Fruit fly (Drosophila melanogaster) whole organism, pupa: Measurements from ENCODE around the gene NPFR.

Experiments used
- CG10348 ChIP-seq: fragments of 200-800 bp; sonication (Bioruptor generic); IDR thresholded peaks from 2 replicates; pipeline ENCODE4 v1.3.6; 2022; ENCODE audit warnings: missing biosample characterization, missing genetic modification characterization
- CG12605 ChIP-seq: fragments of 200-800 bp; sonication (Bioruptor generic); IDR thresholded peaks from 2 replicates; pipeline ENCODE4 v1.3.6; 2022; ENCODE audit warnings: missing biosample characterization, missing genetic modification characterization
- CG13204 ChIP-seq: fragments of 200-800 bp; sonication (Bioruptor generic); optimal IDR thresholded peaks from 2 replicates; lab custom pipeline; 2018; ENCODE audit warnings: missing biosample characterization, mild to moderate bottlenecking, missing genetic modification characterization, moderate library complexity
- CG14655 ChIP-seq: fragments of 200-800 bp; sonication (Bioruptor generic); optimal IDR thresholded peaks from 3 replicates; lab custom pipeline; 2017; ENCODE audit warnings: mild to moderate bottlenecking, missing biosample characterization, missing genetic modification reagents, missing genetic modification characterization
- CG15710 ChIP-seq: fragments of 200-800 bp; sonication (Bioruptor generic); optimal IDR thresholded peaks from 2 replicates; lab custom pipeline; 2018; ENCODE audit warnings: missing biosample characterization, mild to moderate bottlenecking, missing genetic modification characterization, moderate library complexity
- CG17806 ChIP-seq: fragments of 200-800 bp; sonication (Bioruptor generic); optimal IDR thresholded peaks from 2 replicates; lab custom pipeline; 2018; ENCODE audit warnings: missing biosample characterization, mild to moderate bottlenecking, missing genetic modification characterization, moderate library complexity
- CG32121 ChIP-seq: fragments of 200-800 bp; sonication (Bioruptor generic); IDR thresholded peaks from 2 replicates; pipeline ENCODE4 v1.3.6; 2022; ENCODE audit warnings: missing biosample characterization, missing genetic modification characterization
- CG34367 ChIP-seq: fragments of 200-800 bp; sonication (Bioruptor generic); optimal IDR thresholded peaks from 2 replicates; lab custom pipeline; 2018; ENCODE audit warnings: missing biosample characterization, mild to moderate bottlenecking, missing genetic modification characterization
- CG4496 ChIP-seq: fragments of 200-800 bp; sonication (Bioruptor generic); IDR thresholded peaks from 3 replicates; pipeline ENCODE4 v1.3.6; 2022; ENCODE audit warnings: missing biosample characterization, missing genetic modification characterization
- CG8159 ChIP-seq: fragments of 200-800 bp; sonication (Bioruptor generic); optimal IDR thresholded peaks from 3 replicates; lab custom pipeline; 2018; ENCODE audit warnings: missing biosample characterization, mild to moderate bottlenecking, missing genetic modification characterization, moderate library complexity
- CG8301 ChIP-seq: fragments of 200-800 bp; sonication (Bioruptor generic); optimal IDR thresholded peaks from 2 replicates; lab custom pipeline; 2018; ENCODE audit warnings: missing biosample characterization, mild to moderate bottlenecking, missing genetic modification characterization
- CG9948 ChIP-seq: fragments of 200-800 bp; sonication (Bioruptor generic); optimal IDR thresholded peaks from 2 replicates; lab custom pipeline; 2018; ENCODE audit warnings: missing biosample characterization, mild to moderate bottlenecking, missing genetic modification characterization, moderate library complexity
- D1 ChIP-seq: fragments of 200-800 bp; sonication (Bioruptor generic); optimal IDR thresholded peaks from 2 replicates; lab custom pipeline; 2018; ENCODE audit warnings: missing biosample characterization, mild to moderate bottlenecking, missing genetic modification characterization, moderate library complexity
- EcR ChIP-seq: fragments of 200-800 bp; sonication (Bioruptor generic); optimal IDR thresholded peaks from 3 replicates; lab custom pipeline; 2019; ENCODE audit warnings: missing biosample characterization, missing genetic modification characterization, mild to moderate bottlenecking, moderate library complexity, missing genetic modification reagents
- Ets98B ChIP-seq: fragments of 200-800 bp; sonication (Bioruptor generic); IDR thresholded peaks from 2 replicates; pipeline ENCODE4 v1.3.6; 2022; ENCODE audit warnings: missing biosample characterization, missing genetic modification characterization
- Pif1A ChIP-seq: fragments of 200-800 bp; sonication (Bioruptor generic); optimal IDR thresholded peaks from 3 replicates; lab custom pipeline; 2016; ENCODE audit warnings: missing biosample characterization, missing genetic modification characterization
- Pif1B ChIP-seq: fragments of 200-800 bp; sonication (Bioruptor generic); optimal IDR thresholded peaks from 3 replicates; lab custom pipeline; 2016; ENCODE audit warnings: missing biosample characterization, missing genetic modification characterization
- Snoo ChIP-seq: fragments of 200-800 bp; sonication (Bioruptor generic); optimal IDR thresholded peaks from 3 replicates; lab custom pipeline; 2017; ENCODE audit warnings: missing biosample characterization, mild to moderate bottlenecking, missing genetic modification characterization, inconsistent platforms
- fd96Ca ChIP-seq: fragments of 200-800 bp; sonication (Bioruptor generic); IDR thresholded peaks from 3 replicates; pipeline ENCODE4 v1.3.6; 2022; ENCODE audit warnings: missing biosample characterization, missing genetic modification characterization
- gl ChIP-seq: fragments of 200-800 bp; sonication (Bioruptor generic); optimal IDR thresholded peaks from 2 replicates; lab custom pipeline; 2018; ENCODE audit warnings: missing biosample characterization, mild to moderate bottlenecking, missing genetic modification characterization
- rn ChIP-seq: fragments of 200-800 bp; sonication (Bioruptor generic); IDR thresholded peaks from 2 replicates; pipeline ENCODE4 v1.3.6; 2022; ENCODE audit warnings: missing biosample characterization, missing genetic modification characterization

The NPFR gene

DNA sequence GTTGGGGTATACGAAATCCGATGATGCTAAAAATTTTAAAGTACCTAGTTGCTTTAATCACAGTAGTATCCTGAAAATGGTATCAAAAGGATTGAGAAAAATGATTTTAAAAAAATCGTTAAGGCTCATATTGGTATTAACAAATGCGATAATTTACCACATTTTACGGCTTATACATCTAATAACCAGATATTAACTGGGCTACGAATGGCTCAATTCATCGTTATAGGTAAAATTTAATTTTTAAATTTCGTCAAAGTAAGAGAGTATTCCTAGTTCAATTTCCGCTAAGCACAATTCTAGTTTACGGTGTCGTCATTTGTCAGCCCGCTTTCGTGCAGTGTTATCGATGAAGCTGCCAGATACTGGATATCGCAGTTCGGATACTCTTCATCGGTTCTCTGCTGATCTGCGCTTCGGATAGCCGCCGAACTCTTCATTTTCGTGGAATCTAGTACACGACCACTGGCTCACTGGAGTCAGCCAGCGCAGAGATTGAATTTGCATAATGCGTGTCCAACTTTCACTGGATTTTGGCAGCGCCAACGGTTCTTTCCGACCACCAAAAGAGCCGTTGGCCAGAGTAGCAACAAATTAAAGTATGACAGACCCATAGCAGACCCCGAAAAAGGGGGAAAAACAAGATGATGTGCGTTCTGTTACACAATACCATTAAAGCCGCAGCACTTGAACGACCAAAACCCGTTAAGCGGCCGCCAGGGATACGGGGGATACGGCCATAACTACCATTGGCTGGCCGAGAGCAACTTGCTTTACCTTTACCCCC lies 42.1 kb downstream of the NPFR start:
- no peak for TF ChIP-seq Snoo (tag; lab: Kevin White, UChicago)
- peak; percentile 38 for TF ChIP-seq CG8301
- no peak for TF ChIP-seq CG10348 (GFP tag; lab: Robert Waterston, UW)
- TF ChIP-seq CG12605 (GFP tag; lab: Robert Waterston, UW): no peak
- TF ChIP-seq rn (GFP tag; lab: Robert Waterston, UW): no peak
- TF ChIP-seq CG34367 (tag; lab: Kevin White, UChicago): no peak
- no peak for TF ChIP-seq CG8159 (tag; lab: Kevin White, UChicago)
- TF ChIP-seq Pif1A: no peak
- TF ChIP-seq CG14655 (GFP tag; lab: Kevin White, UChicago): peak; percentile 31
- TF ChIP-seq CG17806 (tag; lab: Kevin White, UChicago): no peak
- no peak for TF ChIP-seq CG4496
- TF ChIP-seq CG32121: no peak
- no peak for TF ChIP-seq fd96Ca
- no peak for TF ChIP-seq gl (tag; lab: Kevin White, UChicago)
- TF ChIP-seq CG15710 (tag; lab: Kevin White, UChicago): no peak
- TF ChIP-seq Ets98B (GFP tag; lab: Robert Waterston, UW): no peak
- TF ChIP-seq CG9948 (tag; lab: Kevin White, UChicago): no peak
- TF ChIP-seq D1: no peak
- TF ChIP-seq Pif1B (GFP tag; lab: Kevin White, UChicago): no peak
- peak; percentile 46 for TF ChIP-seq CG13204
- TF ChIP-seq EcR (GFP tag; lab: Kevin White, UChicago): no peak

DNA sequence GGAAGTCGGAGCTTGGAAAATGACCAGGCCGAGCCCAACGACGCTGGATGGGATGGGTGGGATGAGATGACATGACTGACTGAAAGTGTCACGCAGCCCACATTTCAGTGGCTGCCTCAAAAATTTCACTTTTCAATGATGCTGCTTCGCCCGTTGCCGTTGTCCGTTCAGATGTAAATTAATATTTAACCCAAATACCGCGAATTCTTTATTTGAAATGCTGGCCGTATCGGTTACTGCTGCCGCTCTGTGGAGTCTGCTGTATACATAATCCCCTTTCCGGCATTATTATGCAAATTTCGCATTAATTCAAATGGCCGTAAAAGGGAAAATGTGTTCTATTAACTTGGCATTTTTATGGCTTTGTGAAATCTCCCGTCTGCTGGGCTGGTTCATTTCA lies 43.2 kb downstream of the NPFR start:
- no peak for TF ChIP-seq Pif1B (GFP tag; lab: Kevin White, UChicago)
- no peak for TF ChIP-seq CG17806 (tag; lab: Kevin White, UChicago)
- no peak for TF ChIP-seq gl (tag; lab: Kevin White, UChicago)

DNA sequence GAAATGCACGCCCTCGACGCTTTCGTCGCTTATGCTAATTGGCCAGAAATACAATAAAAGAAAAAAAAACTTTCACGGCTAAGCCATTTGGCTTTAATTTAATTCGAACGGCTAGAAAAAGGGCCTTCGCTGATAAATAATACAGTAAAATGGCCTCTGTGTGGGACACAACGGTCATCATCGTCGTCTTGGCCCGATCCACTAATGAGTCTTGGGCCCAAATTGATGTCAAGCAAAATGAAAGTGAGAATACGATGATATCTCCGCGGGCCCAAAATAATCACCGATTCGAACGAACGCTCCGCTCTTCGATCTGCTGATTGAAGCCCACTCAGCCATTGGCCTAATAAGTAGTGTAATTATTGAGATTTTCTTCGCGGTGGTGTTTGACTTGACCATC lies 44.3 kb downstream of the NPFR start:
- no peak for TF ChIP-seq CG4496
- no peak for TF ChIP-seq Pif1B (GFP tag; lab: Kevin White, UChicago)
- TF ChIP-seq CG34367 (tag; lab: Kevin White, UChicago): no peak
- no peak for TF ChIP-seq CG32121
- TF ChIP-seq CG10348 (GFP tag; lab: Robert Waterston, UW): no peak
- TF ChIP-seq gl (tag; lab: Kevin White, UChicago): no peak
- TF ChIP-seq EcR (GFP tag; lab: Kevin White, UChicago): no peak
- no peak for TF ChIP-seq CG13204
- TF ChIP-seq CG8159 (tag; lab: Kevin White, UChicago): no peak
- no peak for TF ChIP-seq CG17806 (tag; lab: Kevin White, UChicago)
- no peak for TF ChIP-seq CG9948 (tag; lab: Kevin White, UChicago)
- no peak for TF ChIP-seq CG14655 (GFP tag; lab: Kevin White, UChicago)
- no peak for TF ChIP-seq Pif1A
- no peak for TF ChIP-seq rn (GFP tag; lab: Robert Waterston, UW)
- TF ChIP-seq CG12605 (GFP tag; lab: Robert Waterston, UW): no peak
- no peak for TF ChIP-seq D1
- TF ChIP-seq CG8301: no peak
- TF ChIP-seq Snoo (tag; lab: Kevin White, UChicago): no peak

DNA sequence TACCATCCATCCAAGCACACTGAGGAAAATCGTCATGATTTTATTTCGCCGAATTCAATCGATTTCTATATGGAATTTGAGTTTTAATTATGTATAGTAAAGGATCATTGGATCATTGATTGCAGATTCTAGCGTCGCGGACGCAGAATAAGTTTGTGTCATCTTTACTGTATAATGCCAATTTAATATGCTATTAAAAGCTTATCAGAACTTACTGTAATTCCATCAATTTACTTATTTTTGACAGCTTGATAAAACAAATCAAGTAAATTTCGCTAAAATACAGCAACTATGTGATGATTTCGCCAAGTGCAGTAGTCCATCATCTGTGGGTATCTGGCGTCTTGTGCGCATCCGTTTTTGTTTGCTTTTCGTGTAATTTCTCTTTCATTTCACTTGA lies 46.0 kb downstream of the NPFR start:
- TF ChIP-seq CG14655 (GFP tag; lab: Kevin White, UChicago): peak; percentile 20
- TF ChIP-seq CG17806 (tag; lab: Kevin White, UChicago): no peak
- peak; percentile 29 for TF ChIP-seq CG8301

DNA sequence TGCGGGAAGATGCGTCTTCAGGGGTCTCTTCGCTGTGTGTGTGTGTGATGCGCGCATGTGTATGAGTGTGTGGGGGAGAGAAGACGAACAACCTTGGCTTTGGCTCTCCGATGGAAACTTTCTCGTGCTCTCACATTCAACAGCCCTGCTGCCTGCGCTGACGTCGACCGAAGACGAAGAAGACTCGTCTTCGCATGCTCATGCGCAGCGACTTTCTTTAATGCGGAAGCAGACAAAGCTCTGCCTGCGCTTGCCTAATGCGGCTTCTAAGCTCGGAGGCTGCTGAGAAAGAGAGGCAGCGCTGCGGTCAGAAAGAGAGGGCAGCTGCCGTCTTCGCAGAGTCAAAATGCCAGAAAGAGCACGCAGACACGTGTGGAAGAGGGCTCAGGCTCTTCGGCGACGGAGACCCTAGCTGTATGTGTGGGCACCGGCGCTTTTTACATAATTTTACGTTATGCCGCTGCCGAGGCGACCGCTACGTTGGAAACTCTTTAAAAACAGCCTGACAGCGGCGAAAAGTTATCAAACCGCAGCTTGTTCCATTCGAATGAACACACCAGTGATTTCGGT lies 47.2 kb downstream of the NPFR start, which contains the start of gene Osi6:
Osi6 (plus strand) TSS at position 520 of the 570 bp plus-strand sequence.
- TF ChIP-seq rn (GFP tag; lab: Robert Waterston, UW) (no peak), Pif1A (no peak), CG4496 (no peak), CG12605 (GFP tag; lab: Robert Waterston, UW) (no peak), Pif1B (GFP tag; lab: Kevin White, UChicago) (no peak), EcR (GFP tag; lab: Kevin White, UChicago) (no peak), CG13204 (no peak), Snoo (tag; lab: Kevin White, UChicago) (no peak), CG8301 (no peak), CG34367 (tag; lab: Kevin White, UChicago) (no peak)

DNA sequence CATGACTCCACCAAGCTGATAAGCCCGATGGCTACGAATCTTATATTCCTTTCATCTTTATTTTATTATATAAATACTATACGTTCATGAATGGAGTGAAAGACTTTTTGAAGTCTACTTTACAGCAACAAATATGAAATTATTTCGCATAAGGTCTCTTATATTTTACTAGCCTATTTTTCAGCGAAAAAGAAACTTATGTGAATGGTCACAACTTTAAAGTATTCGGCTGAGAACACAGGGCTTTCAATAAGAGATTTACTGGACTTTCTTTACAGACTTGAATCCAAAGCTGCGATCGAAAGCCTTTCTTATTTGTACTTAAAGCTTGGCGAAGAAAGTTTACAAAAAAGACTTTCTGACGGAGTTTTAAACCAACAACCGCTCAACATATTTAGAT lies 51.9 kb downstream of the NPFR start:
- TF ChIP-seq CG14655 (GFP tag; lab: Kevin White, UChicago): no peak
- no peak for TF ChIP-seq CG10348 (GFP tag; lab: Robert Waterston, UW)
- no peak for TF ChIP-seq CG15710 (tag; lab: Kevin White, UChicago)
- TF ChIP-seq CG12605 (GFP tag; lab: Robert Waterston, UW): no peak
- no peak for TF ChIP-seq CG17806 (tag; lab: Kevin White, UChicago)
- TF ChIP-seq gl (tag; lab: Kevin White, UChicago): no peak
